Worm (Caenorhabditis elegans) whole organism, midembryonic: Measurements from ENCODE around the gene Y43F8B.15.

ENCODE experiments used
- T22C8.4 ChIP-seq: fragments of 200-800 bp; sonication (Bioruptor generic); IDR thresholded peaks from 2 replicates; pipeline ENCODE4 v1.3.6; 2022; ENCODE audit warnings: missing genetic modification characterization, missing compliant biosample characterization
- flt-1 ChIP-seq: fragments of 200-800 bp; sonication (Bioruptor generic); IDR thresholded peaks from 2 replicates; pipeline ENCODE4 v1.3.6; 2022; ENCODE audit warnings: missing genetic modification characterization, missing compliant biosample characterization
- med-1 ChIP-seq: sonication (generic microtip); optimal IDR thresholded peaks from 2 replicates; lab custom pipeline; 2017; ENCODE audit warnings: missing genetic modification characterization, mild to moderate bottlenecking, missing compliant biosample characterization, antibody characterized with exemption, missing genetic modification reagents; ENCODE audit not compliant: insufficient read depth
- tab-1 ChIP-seq: fragments of 200-800 bp; sonication (Bioruptor generic); IDR thresholded peaks from 2 replicates; pipeline ENCODE4 v1.3.6; 2022; ENCODE audit warnings: missing genetic modification characterization, missing compliant biosample characterization
- ztf-23 ChIP-seq: fragments of 200-800 bp; sonication (Bioruptor generic); IDR thresholded peaks from 2 replicates; pipeline ENCODE4 v1.3.6; 2022; ENCODE audit warnings: missing genetic modification reagents, missing genetic modification characterization, missing compliant biosample characterization
- ztf-29 ChIP-seq: fragments of 200-800 bp; sonication (Bioruptor generic); IDR thresholded peaks from 2 replicates; pipeline ENCODE4 v1.3.6; 2022; ENCODE audit warnings: missing genetic modification reagents, missing genetic modification characterization, missing compliant biosample characterization

ce11 chrV:19428097-19428496, 33.8 kb downstream of the Y43F8B.15 start:
- no peak for TF ChIP-seq med-1
- no peak for TF ChIP-seq tab-1
- no peak for TF ChIP-seq ztf-29 (GFP tag; lab: Robert Waterston, UW)
- no peak for TF ChIP-seq T22C8.4 (GFP tag; lab: Robert Waterston, UW)
- TF ChIP-seq flt-1 (GFP tag; lab: Robert Waterston, UW), result no peak
- no peak for TF ChIP-seq ztf-23 (GFP tag; lab: Robert Waterston, UW)
